Fruit fly (Drosophila melanogaster): ENCODE data around the gene ouib.

Gene ouib

dm6 chr3R:8715851-8716550 is 9.3 kb upstream of the ouib start, which contains the start of gene TMEM216 (continued):
- no peak for TF ChIP-seq CG13775 (GFP tag; optimal IDR thresholded peaks at IDR 0.05)
- no peak for TF ChIP-seq ro (GFP tag; IDR thresholded peaks at IDR 0.05)
- TF ChIP-seq bsh (GFP tag; optimal IDR thresholded peaks at IDR 0.05): peak in 1 of 2 experiments; percentile 15
- TF ChIP-seq CG34422 (GFP tag; IDR thresholded peaks at IDR 0.05): peak; percentile 43; the same call in 1 of the 3 replicates
- TF ChIP-seq Bgb (GFP tag; IDR thresholded peaks at IDR 0.05; ENCODE audit: partially characterized antibody): peak; percentile 30; the same call in 1 of the 2 replicates
- peak; percentile 12 for TF ChIP-seq phol (tag; optimal IDR thresholded peaks at IDR 0.05)
- peak; percentile 24 for TF ChIP-seq gro (GFP tag; optimal IDR thresholded peaks at IDR 0.05)
- TF ChIP-seq Trl (optimal IDR thresholded peaks at IDR 0.05): no peak
- TF ChIP-seq Trl (GFP tag; optimal IDR thresholded peaks at IDR 0.05): no peak
- TF ChIP-seq CG17829 (tag; optimal IDR thresholded peaks at IDR 0.05): peak; percentile 24
- TF ChIP-seq kah (GFP tag; optimal IDR thresholded peaks at IDR 0.05): no peak
- no peak for TF ChIP-seq wdn (GFP tag; IDR thresholded peaks at IDR 0.05)
- peak; percentile 68 for TF ChIP-seq Dref (GFP tag; IDR thresholded peaks at IDR 0.05)
- no peak for TF ChIP-seq CG6254 (GFP tag; optimal IDR thresholded peaks at IDR 0.05)
- 0 out of 3 replicates have a peak, but pooled peaks have one; percentile 40 for TF ChIP-seq CG7963 (GFP tag; IDR thresholded peaks at IDR 0.05; ENCODE audit: partially characterized antibody)
- TF ChIP-seq Dip3 (GFP tag; optimal IDR thresholded peaks at IDR 0.05): no peak
- no peak for TF ChIP-seq vfl (GFP tag; optimal IDR thresholded peaks at IDR 0.05)
- TF ChIP-seq pzg (GFP tag; optimal IDR thresholded peaks at IDR 0.05): peak; percentile 82
- TF ChIP-seq ci (GFP tag; IDR thresholded peaks at IDR 0.05): peak; percentile 44; the same call in 2 of the 3 replicates
- no peak for TF ChIP-seq Ada2b (GFP tag; IDR thresholded peaks at IDR 0.05)
- TF ChIP-seq fd102C (GFP tag; optimal IDR thresholded peaks at IDR 0.05): no peak
- no peak for TF ChIP-seq CG17568 (GFP tag; optimal IDR thresholded peaks at IDR 0.05)
- TF ChIP-seq Lhr (GFP tag; optimal IDR thresholded peaks at IDR 0.05): peak; percentile 76
- peak; percentile 88 for TF ChIP-seq CG15514 (GFP tag; optimal IDR thresholded peaks at IDR 0.05)
- TF ChIP-seq CG2875 (GFP tag; optimal IDR thresholded peaks at IDR 0.05): no peak
- no peak for TF ChIP-seq CG11723 (GFP tag; optimal IDR thresholded peaks at IDR 0.05)
- no peak for TF ChIP-seq B-H2 (GFP tag; optimal IDR thresholded peaks at IDR 0.05)
- no peak for TF ChIP-seq CTCF (GFP tag; optimal IDR thresholded peaks at IDR 0.05)
- TF ChIP-seq crp (GFP tag; optimal IDR thresholded peaks at IDR 0.05): peak; percentile 7 to 82
- TF ChIP-seq Sry-β (GFP tag; optimal IDR thresholded peaks at IDR 0.05): peak; percentile 44
- TF ChIP-seq CHES-1-like (GFP tag; optimal IDR thresholded peaks at IDR 0.05): no peak
- no peak for TF ChIP-seq yki (optimal IDR thresholded peaks at IDR 0.05)
- no peak for TF ChIP-seq CG7556 (GFP tag; optimal IDR thresholded peaks at IDR 0.05)
- TF ChIP-seq HmgD (GFP tag; optimal IDR thresholded peaks at IDR 0.05): no peak
- no peak for TF ChIP-seq knrl (GFP tag; IDR thresholded peaks at IDR 0.05; ENCODE audit: partially characterized antibody)
- TF ChIP-seq row (GFP tag; IDR thresholded peaks at IDR 0.05): 0 out of 3 replicates have a peak, but pooled peaks have one; percentile 5
- TF ChIP-seq CG10959 (GFP tag; IDR thresholded peaks at IDR 0.05): no peak
- no peak for TF ChIP-seq ftz-f1 (GFP tag; optimal IDR thresholded peaks at IDR 0.05)
- no peak for TF ChIP-seq usp (GFP tag; optimal IDR thresholded peaks at IDR 0.05)
- no peak for TF ChIP-seq cg (GFP tag; optimal IDR thresholded peaks at IDR 0.05)
- no peak for TF ChIP-seq CG7786 (GFP tag; optimal IDR thresholded peaks at IDR 0.05)
- no peak for TF ChIP-seq CG13624 (GFP tag; optimal IDR thresholded peaks at IDR 0.05)
- peak; percentile 50 for TF ChIP-seq CoRest (tag; optimal IDR thresholded peaks at IDR 0.05)
- peak in 1 of 3 experiments; percentile 33 for TF ChIP-seq Stat92E (GFP tag; optimal IDR thresholded peaks at IDR 0.05)
- no peak for TF ChIP-seq Doc2 (GFP tag; IDR thresholded peaks at IDR 0.05)
- TF ChIP-seq CG9797 (GFP tag; optimal IDR thresholded peaks at IDR 0.05): peak; percentile 88
- no peak for TF ChIP-seq Taf1 (GFP tag; IDR thresholded peaks at IDR 0.05)
- no peak for TF ChIP-seq Poxn (GFP tag; IDR thresholded peaks at IDR 0.05)
- TF ChIP-seq croc (GFP tag; conservative IDR thresholded peaks at IDR 0.05): no peak
- TF ChIP-seq dmrt11E (tag; optimal IDR thresholded peaks at IDR 0.05): peak; percentile 15
